Worm (Caenorhabditis elegans) whole organism, L2 larva: ENCODE results near the gene sec-20.

Source experiments
- R02D3.7 ChIP-seq: fragments of 150-350 bp; optimal IDR thresholded peaks from 2 replicates; lab custom pipeline; 2014; ENCODE audit warnings: missing biosample characterization, missing genetic modification characterization
- alr-1 ChIP-seq: fragments of 150-350 bp; optimal IDR thresholded peaks from 2 replicates; lab custom pipeline; 2014; ENCODE audit warnings: missing biosample characterization, missing genetic modification characterization
- elt-3 ChIP-seq: sonication (generic microtip); optimal IDR thresholded peaks from 2 replicates; lab custom pipeline; 2017; ENCODE audit warnings: missing biosample characterization, missing genetic modification characterization
- nhr-12 ChIP-seq: fragments of 150-350 bp; optimal IDR thresholded peaks from 2 replicates; lab custom pipeline; 2014; ENCODE audit warnings: missing biosample characterization, missing genetic modification characterization
- nhr-23 ChIP-seq: fragments of 150-350 bp; optimal IDR thresholded peaks from 2 replicates; lab custom pipeline; 2014; ENCODE audit warnings: missing biosample characterization, missing genetic modification reagents, missing genetic modification characterization
- nhr-77 ChIP-seq: fragments of 150-350 bp; optimal IDR thresholded peaks from 2 replicates; lab custom pipeline; 2014; ENCODE audit warnings: missing biosample characterization, missing genetic modification characterization

ce11 chrIII:175733-176132 is 16.2 kb upstream of the sec-20 start, which contains the start of gene clec-148:
- TF ChIP-seq R02D3.7 (tag; lab: Kevin White, UChicago): no peak
- no peak for TF ChIP-seq alr-1 (tag; lab: Kevin White, UChicago)
- TF ChIP-seq nhr-12 (tag; lab: Kevin White, UChicago): no peak
- TF ChIP-seq nhr-23 (tag; lab: Kevin White, UChicago): no peak
- no peak for TF ChIP-seq nhr-77 (tag; lab: Kevin White, UChicago)
- no peak for TF ChIP-seq elt-3
